Fruit fly (Drosophila melanogaster) whole organism, adult: ENCODE data around the gene CG10570.

Experiments used
- CG11617 ChIP-seq: fragments of 200-800 bp; sonication (Bioruptor generic); optimal IDR thresholded peaks from 2 replicates; lab custom pipeline; 2017; ENCODE audit warnings: mild to moderate bottlenecking, missing biosample characterization, missing genetic modification reagents, missing genetic modification characterization
- CG12768 ChIP-seq: fragments of 200-800 bp; sonication (Bioruptor generic); optimal IDR thresholded peaks from 2 replicates; lab custom pipeline; 2017; ENCODE audit warnings: missing biosample characterization, missing genetic modification characterization, mild to moderate bottlenecking, moderate library complexity, missing genetic modification reagents
- CG14711 ChIP-seq: fragments of 200-800 bp; sonication (Bioruptor generic); optimal IDR thresholded peaks from 2 replicates; lab custom pipeline; 2018; ENCODE audit warnings: missing biosample characterization, mild to moderate bottlenecking, missing genetic modification characterization, moderate library complexity
- CG1620 ChIP-seq: fragments of 200-800 bp; sonication (Bioruptor generic); optimal IDR thresholded peaks from 2 replicates; lab custom pipeline; 2016; ENCODE audit warnings: missing biosample characterization, missing genetic modification characterization
- CG33017 ChIP-seq: fragments of 200-800 bp; sonication (Bioruptor generic); optimal IDR thresholded peaks from 2 replicates; lab custom pipeline; 2018; ENCODE audit warnings: missing biosample characterization, mild to moderate bottlenecking, missing genetic modification characterization, moderate library complexity
- CG5204 ChIP-seq: fragments of 200-800 bp; sonication (Bioruptor generic); optimal IDR thresholded peaks from 2 replicates; lab custom pipeline; 2016; ENCODE audit warnings: missing biosample characterization, missing genetic modification characterization
- CG7045 ChIP-seq: fragments of 200-800 bp; sonication (Bioruptor generic); optimal IDR thresholded peaks from 2 replicates; lab custom pipeline; 2017; ENCODE audit warnings: missing biosample characterization, mild to moderate bottlenecking, missing genetic modification characterization
- CG7101 ChIP-seq: fragments of 200-800 bp; sonication (Bioruptor generic); optimal IDR thresholded peaks from 2 replicates; lab custom pipeline; 2018; ENCODE audit warnings: missing biosample characterization, mild to moderate bottlenecking, missing genetic modification characterization, moderate library complexity
- Clk ChIP-seq: fragments of 200-800 bp; sonication (Bioruptor generic); optimal IDR thresholded peaks from 2 replicates; lab custom pipeline; 2017; ENCODE audit warnings: missing biosample characterization, missing genetic modification characterization
- Crg-1 ChIP-seq: fragments of 200-800 bp; sonication (Bioruptor generic); optimal IDR thresholded peaks from 2 replicates; lab custom pipeline; 2016; ENCODE audit warnings: missing biosample characterization, missing genetic modification characterization
- Hr96 ChIP-seq: fragments of 200-800 bp; sonication (Bioruptor generic); optimal IDR thresholded peaks from 2 replicates; lab custom pipeline; 2016; ENCODE audit warnings: missing biosample characterization, missing genetic modification characterization
- Mnt ChIP-seq: fragments of 200-800 bp; sonication (Bioruptor generic); optimal IDR thresholded peaks from 2 replicates; lab custom pipeline; 2016; ENCODE audit warnings: missing biosample characterization, mild to moderate bottlenecking, missing genetic modification characterization
- bab1 ChIP-seq: fragments of 200-800 bp; sonication (Bioruptor generic); optimal IDR thresholded peaks from 3 replicates; lab custom pipeline; 2019; ENCODE audit warnings: missing biosample characterization, mild to moderate bottlenecking, missing genetic modification characterization, moderate library complexity
- cic ChIP-seq: fragments of 200-800 bp; sonication (Bioruptor generic); optimal IDR thresholded peaks from 2 replicates; lab custom pipeline; 2017; ENCODE audit warnings: missing biosample characterization, mild to moderate bottlenecking, missing genetic modification characterization, moderate library complexity
- cnc ChIP-seq, 2 experiments: fragments of >200 bp; optimal IDR thresholded peaks; 2 replicates each; lab custom pipeline; 2017
- kay ChIP-seq: fragments of 200-800 bp; sonication (Bioruptor generic); peaks from one replicate; lab custom pipeline; 2016; ENCODE audit warnings: missing biosample characterization, missing genetic modification characterization, borderline replicate concordance
- ovo ChIP-seq: fragments of 200-800 bp; sonication (Bioruptor generic); optimal IDR thresholded peaks from 2 replicates; lab custom pipeline; 2016; ENCODE audit warnings: missing biosample characterization, missing genetic modification characterization
- pad ChIP-seq: fragments of 200-800 bp; sonication (Bioruptor generic); optimal IDR thresholded peaks from 3 replicates; lab custom pipeline; 2017; ENCODE audit warnings: missing biosample characterization, missing genetic modification characterization, mild to moderate bottlenecking, moderate library complexity, missing genetic modification reagents
- tj ChIP-seq: fragments of 200-800 bp; sonication (Bioruptor generic); optimal IDR thresholded peaks from 3 replicates; lab custom pipeline; 2017; ENCODE audit warnings: missing biosample characterization, mild to moderate bottlenecking, missing genetic modification characterization, moderate library complexity
- toe ChIP-seq: fragments of 200-800 bp; sonication (Bioruptor generic); optimal IDR thresholded peaks from 2 replicates; lab custom pipeline; 2016; ENCODE audit warnings: missing biosample characterization, missing genetic modification characterization

Gene CG10570

dm6 chr2L:18834525-18834924 lies 23.5 kb upstream of the CG10570 start:
- no peak for TF ChIP-seq CG12768 (GFP tag; lab: Kevin White, UChicago)
- TF ChIP-seq CG14711 (tag; lab: Kevin White, UChicago): no peak
- TF ChIP-seq ovo (GFP tag; lab: Kevin White, UChicago): no peak
- no peak for TF ChIP-seq Clk (GFP tag; lab: Kevin White, UChicago)
- no peak for TF ChIP-seq pad (GFP tag; lab: Kevin White, UChicago)
- no peak for TF ChIP-seq bab1 (GFP tag; lab: Kevin White, UChicago)
- no peak for TF ChIP-seq Hr96 (GFP tag; lab: Kevin White, UChicago)
- no peak for TF ChIP-seq CG11617 (GFP tag; lab: Kevin White, UChicago)
- TF ChIP-seq cnc (optimal IDR thresholded peaks at IDR 0.05; lab: Kevin White, UChicago): no peak
- no peak for TF ChIP-seq Mnt (GFP tag; lab: Kevin White, UChicago)
- no peak for TF ChIP-seq tj (GFP tag; lab: Kevin White, UChicago)
- no peak for TF ChIP-seq toe
- no peak for TF ChIP-seq CG7101
- no peak for TF ChIP-seq CG5204 (GFP tag; lab: Kevin White, UChicago)
- no peak for TF ChIP-seq CG1620 (GFP tag; lab: Kevin White, UChicago)
- TF ChIP-seq kay: no peak
- no peak for TF ChIP-seq CG33017

dm6 chr2L:18830587-18831528 lies 19.8 kb upstream of the CG10570 start, which contains the start of the genes CG17597 and ScpX:
Gene CG17597 (minus strand): TSS chr2L:18831153.
Gene ScpX (plus strand): TSS chr2L:18831229.
- TF ChIP-seq kay (no peak), CG7045 (GFP tag; lab: Kevin White, UChicago) (peak; percentile 44), bab1 (GFP tag; lab: Kevin White, UChicago) (peak; percentile 46), ovo (GFP tag; lab: Kevin White, UChicago) (peak; percentile 6), CG7101 (peak; percentile 50), Mnt (GFP tag; lab: Kevin White, UChicago) (peak; percentile 55), Clk (GFP tag; lab: Kevin White, UChicago) (peak; percentile 42), toe (peak; percentile 83), Crg-1 (GFP tag; lab: Kevin White, UChicago) (no peak), CG1620 (GFP tag; lab: Kevin White, UChicago) (peak; percentile 62), CG14711 (tag; lab: Kevin White, UChicago) (peak; percentile 57), pad (GFP tag; lab: Kevin White, UChicago) (peak; percentile 17), cnc (optimal IDR thresholded peaks at IDR 0.05; lab: Kevin White, UChicago) (no peak), CG11617 (GFP tag; lab: Kevin White, UChicago) (peak; percentile 50), CG5204 (GFP tag; lab: Kevin White, UChicago) (peak; percentile 76), cic (GFP tag; lab: Kevin White, UChicago) (no peak), CG12768 (GFP tag; lab: Kevin White, UChicago) (peak; percentile 42), CG33017 (peak; percentile 34), Hr96 (GFP tag; lab: Kevin White, UChicago) (peak; percentile 59), tj (GFP tag; lab: Kevin White, UChicago) (peak; percentile 25)

DNA sequence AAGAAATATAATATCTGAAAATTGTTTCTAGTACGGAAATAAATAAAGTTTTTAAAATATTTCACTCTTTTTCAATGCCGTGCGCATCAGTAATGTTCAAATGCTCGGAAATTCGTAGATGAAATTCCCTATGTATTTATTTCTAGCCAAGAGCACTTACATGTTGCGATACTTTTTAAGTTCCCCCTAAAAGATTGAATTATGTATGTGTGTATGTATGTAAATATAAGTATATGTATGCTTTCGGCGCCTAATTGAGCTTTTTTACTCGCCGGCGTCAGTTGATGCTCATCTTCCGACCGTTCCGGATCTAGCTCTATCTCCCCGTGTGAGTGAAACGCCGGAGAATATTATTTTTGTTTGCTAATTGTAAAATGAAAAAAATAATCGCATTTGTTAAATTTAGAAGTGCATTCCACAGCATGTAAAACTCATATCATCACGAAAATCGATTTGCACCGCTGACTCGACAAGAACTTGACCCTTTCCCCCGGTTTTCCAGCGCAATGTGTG lies 15.5 kb upstream of the CG10570 start, which contains the start of gene Ugt36E1:
Gene Ugt36E1, plus strand, starts transcription at position 275 of the 513 bp plus-strand sequence.
- TF ChIP-seq cic (GFP tag; lab: Kevin White, UChicago) (no peak), bab1 (GFP tag; lab: Kevin White, UChicago) (no peak), CG12768 (GFP tag; lab: Kevin White, UChicago) (no peak), Crg-1 (GFP tag; lab: Kevin White, UChicago) (no peak), kay (peak; percentile 19), cnc (optimal IDR thresholded peaks at IDR 0.05; lab: Kevin White, UChicago) (no peak), Mnt (GFP tag; lab: Kevin White, UChicago) (no peak), tj (GFP tag; lab: Kevin White, UChicago) (peak; percentile 61), CG11617 (GFP tag; lab: Kevin White, UChicago) (no peak), pad (GFP tag; lab: Kevin White, UChicago) (no peak), CG7045 (GFP tag; lab: Kevin White, UChicago) (no peak), CG5204 (GFP tag; lab: Kevin White, UChicago) (no peak), CG14711 (tag; lab: Kevin White, UChicago) (no peak)

DNA sequence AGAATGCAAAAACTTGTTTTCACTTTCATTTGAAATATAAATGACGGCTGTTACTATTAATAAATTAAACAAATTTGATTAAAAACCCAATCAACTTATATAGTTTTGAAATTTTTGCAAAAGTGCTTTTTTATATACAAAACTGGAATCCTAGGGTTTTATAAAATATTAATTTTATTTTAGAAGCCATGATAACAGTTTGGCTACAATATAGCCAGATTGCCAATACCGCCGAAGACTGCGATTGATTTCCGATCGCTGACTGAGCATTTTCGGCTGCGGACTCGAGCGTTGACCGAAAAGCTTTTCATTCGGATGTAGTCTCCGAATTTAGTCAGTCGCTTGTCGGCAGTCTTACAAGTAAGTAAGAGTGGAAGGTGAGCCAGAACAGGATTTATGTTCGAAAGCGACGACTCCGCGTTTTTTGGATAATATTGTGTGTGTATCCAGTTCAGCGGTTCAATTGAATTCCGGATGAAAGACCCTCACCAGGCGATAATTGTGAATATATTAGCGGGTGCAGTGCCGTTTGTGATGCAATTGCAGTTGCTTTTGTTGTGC lies 12.3 kb upstream of the CG10570 start, which contains the start of gene Ugt36D1:
Gene Ugt36D1, plus strand, starts transcription at position 306 of the 561 bp plus-strand sequence.
- TF ChIP-seq Mnt (GFP tag; lab: Kevin White, UChicago) (peak; percentile 20), CG5204 (GFP tag; lab: Kevin White, UChicago) (no peak), Clk (GFP tag; lab: Kevin White, UChicago) (no peak), kay (peak; percentile 86), CG7101 (peak; percentile 5), CG1620 (GFP tag; lab: Kevin White, UChicago) (no peak), pad (GFP tag; lab: Kevin White, UChicago) (no peak), Hr96 (GFP tag; lab: Kevin White, UChicago) (peak; percentile 27), CG7045 (GFP tag; lab: Kevin White, UChicago) (no peak), CG11617 (GFP tag; lab: Kevin White, UChicago) (peak; percentile 80), bab1 (GFP tag; lab: Kevin White, UChicago) (peak; percentile 11), CG33017 (peak; percentile 0), tj (GFP tag; lab: Kevin White, UChicago) (peak; percentile 94)
